Worm (Caenorhabditis elegans) whole organism, L4 larva: ENCODE measurements around the gene add-2.

Experiments
- D1046.2 ChIP-seq: fragments of 200-800 bp; sonication (Bioruptor generic); IDR thresholded peaks from 2 replicates; pipeline ENCODE4 v1.3.6; 2022; ENCODE audit warnings: missing genetic modification characterization, missing compliant biosample characterization
- F49E8.2 ChIP-seq: sonication (generic microtip); optimal IDR thresholded peaks from 2 replicates; lab custom pipeline; 2016; ENCODE audit warnings: missing compliant biosample characterization, mild to moderate bottlenecking, missing genetic modification characterization, borderline replicate concordance
- T20F7.1 ChIP-seq: fragments of 200-800 bp; sonication (Bioruptor generic); optimal IDR thresholded peaks from 2 replicates; lab custom pipeline; 2018; ENCODE audit warnings: mild to moderate bottlenecking, missing genetic modification characterization, missing compliant biosample characterization
- T26A8.4 ChIP-seq: fragments of 200-800 bp; sonication (Bioruptor generic); IDR thresholded peaks from 2 replicates; pipeline ENCODE4 v1.3.6; 2022; ENCODE audit warnings: missing genetic modification characterization, missing compliant biosample characterization
- ZK337.2 ChIP-seq: fragments of 200-800 bp; sonication (Bioruptor generic); IDR thresholded peaks from 2 replicates; pipeline ENCODE4 v1.3.6; 2022; ENCODE audit warnings: missing genetic modification reagents, missing genetic modification characterization, missing compliant biosample characterization
- aha-1 ChIP-seq: fragments of 150-350 bp; peaks from one replicate; lab custom pipeline; 2014; ENCODE audit warnings: missing biosample characterization, missing genetic modification characterization
- aly-2 ChIP-seq: sonication (generic microtip); optimal IDR thresholded peaks from 2 replicates; lab custom pipeline; 2018; ENCODE audit warnings: missing biosample characterization, missing genetic modification characterization
- ama-1 ChIP-seq: fragments of 150-350 bp; optimal IDR thresholded peaks from 2 replicates; lab custom pipeline; 2014; ENCODE audit warnings: inconsistent platforms, mixed read lengths
- arid-1 ChIP-seq: fragments of 200-800 bp; sonication (Bioruptor generic); conservative IDR thresholded peaks from 2 replicates; pipeline ENCODE4 v1.3.6; 2022; ENCODE audit warnings: missing genetic modification reagents, missing genetic modification characterization, missing compliant biosample characterization
- ceh-44 ChIP-seq: fragments of 200-800 bp; sonication (Bioruptor generic); IDR thresholded peaks from 2 replicates; pipeline ENCODE4 v1.3.6; 2022; ENCODE audit warnings: missing genetic modification reagents, missing genetic modification characterization, missing compliant biosample characterization
- ctbp-1 ChIP-seq: fragments of 200-800 bp; sonication (Bioruptor generic); IDR thresholded peaks from 2 replicates; pipeline ENCODE4 v1.3.6; 2022; ENCODE audit warnings: missing genetic modification reagents, missing genetic modification characterization, missing compliant biosample characterization
- daf-16 ChIP-seq, 3 experiments: sonication (generic microtip); optimal IDR thresholded peaks; 2 replicates each; lab custom pipeline; 2016 to 2017; ENCODE audit warnings: missing genetic modification characterization in 3 of 3, missing genetic modification reagents in 3 of 3, mild to moderate bottlenecking in 2 of 3, missing compliant biosample characterization in 2 of 3, missing biosample characterization in 1 of 3, moderate library complexity in 1 of 3
- daf-19 ChIP-seq: fragments of 200-800 bp; sonication (Bioruptor generic); conservative IDR thresholded peaks from 2 replicates; pipeline ENCODE4 v1.3.6; 2022; ENCODE audit warnings: missing genetic modification characterization, missing compliant biosample characterization
- dmd-8 ChIP-seq: fragments of 200-800 bp; sonication (Bioruptor generic); IDR thresholded peaks from 2 replicates; pipeline ENCODE4 v1.3.6; 2022; ENCODE audit warnings: missing genetic modification characterization, missing compliant biosample characterization
- dpl-1 ChIP-seq: fragments of 150-350 bp; optimal IDR thresholded peaks from 2 replicates; lab custom pipeline; 2014; ENCODE audit warnings: missing biosample characterization, missing genetic modification reagents, missing genetic modification characterization
- duxl-1 ChIP-seq: sonication (generic microtip); optimal IDR thresholded peaks from 2 replicates; lab custom pipeline; 2016; ENCODE audit warnings: mild to moderate bottlenecking, missing genetic modification characterization, moderate library complexity, missing compliant biosample characterization; ENCODE audit not compliant: poor library complexity
- dve-1 ChIP-seq: sonication (generic microtip); optimal IDR thresholded peaks from 2 replicates; lab custom pipeline; 2017; ENCODE audit warnings: antibody characterized with exemption, mild to moderate bottlenecking, missing genetic modification characterization, missing compliant biosample characterization; ENCODE audit not compliant: insufficient read depth
- fkh-10 ChIP-seq: fragments of 150-350 bp; optimal IDR thresholded peaks from 2 replicates; lab custom pipeline; 2014; ENCODE audit warnings: missing biosample characterization, missing genetic modification reagents, missing genetic modification characterization
- gei-8 ChIP-seq: fragments of 200-800 bp; sonication (Bioruptor generic); optimal IDR thresholded peaks from 2 replicates; lab custom pipeline; 2018; ENCODE audit warnings: mild to moderate bottlenecking, missing genetic modification characterization, missing compliant biosample characterization
- hif-1 ChIP-seq, 2 experiments: sonication (generic microtip); optimal IDR thresholded peaks; 2 replicates each; lab custom pipeline; 2016 to 2017; ENCODE audit warnings: missing compliant biosample characterization in 2 of 2, missing genetic modification characterization in 2 of 2, missing genetic modification reagents in 2 of 2, missing genotype in 2 of 2, mild to moderate bottlenecking in 1 of 2
- lin-13 ChIP-seq: fragments of 150-350 bp; optimal IDR thresholded peaks from 2 replicates; lab custom pipeline; 2014; ENCODE audit warnings: missing biosample characterization, missing genetic modification reagents, missing genetic modification characterization
- lin-15B ChIP-seq: fragments of 150-350 bp; sonication (generic microtip); optimal IDR thresholded peaks from 3 replicates; lab custom pipeline; 2014; ENCODE audit warnings: missing biosample characterization, missing genetic modification characterization
- lin-38 ChIP-seq: fragments of 200-800 bp; sonication (Bioruptor generic); IDR thresholded peaks from 2 replicates; pipeline ENCODE4 v1.3.6; 2022; ENCODE audit warnings: missing genetic modification reagents, missing genetic modification characterization, missing compliant biosample characterization
- lin-39 ChIP-seq: fragments of 150-350 bp; optimal IDR thresholded peaks from 2 replicates; lab custom pipeline; 2014; ENCODE audit warnings: missing biosample characterization, missing genetic modification reagents, missing genetic modification characterization
- lir-3 ChIP-seq: sonication (generic microtip); optimal IDR thresholded peaks from 2 replicates; lab custom pipeline; 2016; ENCODE audit warnings: mild to moderate bottlenecking, missing genetic modification characterization, missing compliant biosample characterization
- lsy-2 ChIP-seq, 2 experiments: fragments of 150-350 bp in 1 of 2; sonication (generic microtip) in 1 of 2; optimal IDR thresholded peaks; 2 replicates each; lab custom pipeline; 2014 to 2017; ENCODE audit warnings: missing biosample characterization in 2 of 2, missing genetic modification characterization in 2 of 2
- madf-9 ChIP-seq: fragments of 200-800 bp; sonication (Bioruptor generic); conservative IDR thresholded peaks from 2 replicates; pipeline ENCODE4 v1.3.6; 2022; ENCODE audit warnings: missing genetic modification reagents, missing genetic modification characterization, missing compliant biosample characterization
- mdl-1 ChIP-seq, 2 experiments: fragments of 150-350 bp in 1 of 2; sonication (generic microtip) in 1 of 2; optimal IDR thresholded peaks; 2 replicates each; lab custom pipeline; 2014 to 2017; ENCODE audit warnings: missing biosample characterization in 2 of 2, missing genetic modification characterization in 2 of 2
- mes-2 ChIP-seq: sonication (generic microtip); optimal IDR thresholded peaks from 2 replicates; lab custom pipeline; 2016; ENCODE audit warnings: missing genotype, mild to moderate bottlenecking, missing genetic modification characterization, missing compliant biosample characterization; ENCODE audit not compliant: poor library complexity, severe bottlenecking
- mxl-2 ChIP-seq: fragments of 200-800 bp; sonication (Bioruptor generic); conservative IDR thresholded peaks from 2 replicates; pipeline ENCODE4 v1.3.6; 2022; ENCODE audit warnings: missing genetic modification reagents, missing genetic modification characterization, missing compliant biosample characterization
- mxl-3 ChIP-seq: fragments of 200-800 bp; sonication (Bioruptor generic); optimal IDR thresholded peaks from 2 replicates; lab custom pipeline; 2018; ENCODE audit warnings: mild to moderate bottlenecking, missing genetic modification characterization, missing compliant biosample characterization
- nhr-102 ChIP-seq: sonication (generic microtip); optimal IDR thresholded peaks from 2 replicates; lab custom pipeline; 2016; ENCODE audit warnings: mild to moderate bottlenecking, missing genetic modification characterization, moderate library complexity, missing compliant biosample characterization
- nhr-25 ChIP-seq: sonication (generic microtip); optimal IDR thresholded peaks from 2 replicates; lab custom pipeline; 2017; ENCODE audit warnings: missing genetic modification characterization, mild to moderate bottlenecking, missing compliant biosample characterization, antibody characterized with exemption, moderate library complexity, borderline replicate concordance; ENCODE audit not compliant: insufficient read depth
- nhr-42 ChIP-seq: fragments of 200-800 bp; sonication (Bioruptor generic); IDR thresholded peaks from 2 replicates; pipeline ENCODE4 v1.3.6; 2022; ENCODE audit warnings: missing genetic modification characterization, missing compliant biosample characterization
- nhr-6 ChIP-seq: fragments of 150-350 bp; optimal IDR thresholded peaks from 2 replicates; lab custom pipeline; 2014; ENCODE audit warnings: missing biosample characterization, missing genetic modification characterization
- nhr-76 ChIP-seq: fragments of 150-350 bp; optimal IDR thresholded peaks from 2 replicates; lab custom pipeline; 2014; ENCODE audit warnings: missing biosample characterization, missing genetic modification characterization
- rbr-2 ChIP-seq: sonication (generic microtip); optimal IDR thresholded peaks from 2 replicates; lab custom pipeline; 2016; ENCODE audit warnings: missing genotype, missing genetic modification characterization, missing compliant biosample characterization
- snpc-4 ChIP-seq: fragments of 150-350 bp; optimal IDR thresholded peaks from 2 replicates; lab custom pipeline; 2014; ENCODE audit warnings: missing biosample characterization, missing genetic modification characterization
- tag-97 ChIP-seq: fragments of 200-800 bp; sonication (Bioruptor generic); IDR thresholded peaks from 2 replicates; pipeline ENCODE4 v1.3.6; 2022; ENCODE audit warnings: missing genetic modification characterization, missing compliant biosample characterization
- unc-39 ChIP-seq: sonication (generic microtip); optimal IDR thresholded peaks from 2 replicates; lab custom pipeline; 2017; ENCODE audit warnings: missing biosample characterization, missing genetic modification characterization
- unc-62 ChIP-seq, 3 experiments: fragments of 150-350 bp in 1 of 3; sonication (generic microtip); optimal IDR thresholded peaks in 2 of 3; peaks in 1 of 3; 1 replicate in 1 of 3; 2 replicates in 2 of 3; lab custom pipeline; 2014 to 2017; ENCODE audit warnings: missing biosample characterization in 3 of 3, missing genetic modification characterization in 3 of 3, missing genetic modification reagents in 3 of 3, missing genotype in 1 of 3
- ztf-11 ChIP-seq: fragments of 150-350 bp; optimal IDR thresholded peaks from 2 replicates; lab custom pipeline; 2014; ENCODE audit warnings: missing biosample characterization, missing genetic modification characterization

Gene add-2

ce11 chrV:11995862-11996261 is 17.3 kb downstream of the add-2 start, which contains the start of gene C52E4.12:
C52E4.12 (plus strand) TSS chrV:11996162.
- TF ChIP-seq dpl-1 (GFP tag; lab: Kevin White, UChicago) (no peak), madf-9 (no peak), nhr-102 (no peak), hif-1 (tag; optimal IDR thresholded peaks at IDR 0.05; lab: Kevin White, UChicago) (no peak), fkh-10 (no peak), tag-97 (GFP tag; lab: Robert Waterston, UW) (no peak), lin-15B (tag; lab: Kevin White, UChicago) (no peak), nhr-6 (tag; lab: Kevin White, UChicago) (no peak), mdl-1 (tag; optimal IDR thresholded peaks at IDR 0.05; lab: Kevin White, UChicago) (no peak), daf-19 (no peak), gei-8 (GFP tag; lab: Kevin White, UChicago) (no peak), F49E8.2 (tag; lab: Kevin White, UChicago) (no peak), ZK337.2 (GFP tag; lab: Robert Waterston, UW) (no peak), ztf-11 (tag; lab: Kevin White, UChicago) (no peak), nhr-25 (tag; lab: Kevin White, UChicago) (no peak), D1046.2 (GFP tag; lab: Robert Waterston, UW) (no peak), nhr-76 (tag; lab: Kevin White, UChicago) (no peak), unc-39 (tag; lab: Kevin White, UChicago) (no peak), nhr-42 (GFP tag; lab: Robert Waterston, UW) (no peak)

DNA sequence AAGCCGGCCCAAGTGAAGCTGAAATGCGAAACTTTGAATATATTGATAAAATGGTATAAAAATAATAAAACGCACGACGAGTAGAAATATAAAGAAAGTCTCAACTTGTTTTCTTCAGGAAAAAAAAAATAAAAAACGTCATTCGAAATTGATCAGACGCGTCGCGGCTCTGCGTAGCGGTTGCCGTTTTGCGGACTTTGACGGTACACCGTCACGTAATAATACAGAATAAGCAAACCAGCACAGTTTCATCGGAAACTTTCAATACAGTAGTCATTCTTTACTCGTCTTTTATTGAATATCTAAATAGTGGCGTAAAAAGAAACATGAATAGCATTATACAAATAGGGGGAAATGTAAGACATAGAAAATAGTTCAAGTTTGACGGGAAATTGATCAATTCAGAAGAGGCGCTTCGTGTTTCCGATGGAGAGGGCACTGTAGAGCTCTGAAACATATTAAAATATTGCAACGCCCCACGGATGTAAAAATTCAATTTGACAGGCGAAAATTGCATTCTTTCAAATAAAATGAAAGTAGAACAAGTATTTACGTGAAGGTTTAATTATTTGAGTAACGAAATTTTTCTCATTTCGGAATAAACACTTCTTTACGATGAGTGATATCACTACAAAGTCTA is 19.4 kb downstream of the add-2 start, which contains the start of the genes cyl-1 and C52E4.7:
Gene cyl-1, minus strand, starts transcription at position 18 of the 640 bp plus-strand sequence.
Gene C52E4.7, plus strand, starts transcription at position 590 of the 640 bp plus-strand sequence.
- TF ChIP-seq T20F7.1 (GFP tag; lab: Kevin White, UChicago) (no peak), dpl-1 (GFP tag; lab: Kevin White, UChicago) (peak; percentile 67), lin-38 (GFP tag; lab: Robert Waterston, UW) (peak; percentile 56), unc-62 (GFP tag; optimal IDR thresholded peaks at IDR 0.05 in 1 of 2; lab: Kevin White, UChicago) (peak in 1 of 2 experiments; percentile 58), unc-62 (tag; optimal IDR thresholded peaks at IDR 0.05; lab: Kevin White, UChicago) (no peak), aha-1 (peak; percentile 41), mes-2 (tag; lab: Kevin White, UChicago) (peak; percentile 73), nhr-6 (tag; lab: Kevin White, UChicago) (peak; percentile 94), lin-13 (GFP tag; lab: Kevin White, UChicago) (peak; percentile 53), arid-1 (GFP tag; lab: Robert Waterston, UW) (no peak), dmd-8 (GFP tag; lab: Robert Waterston, UW) (no peak), dve-1 (tag; lab: Kevin White, UChicago) (peak; percentile 39), rbr-2 (tag; lab: Kevin White, UChicago) (peak; percentile 45), T26A8.4 (GFP tag; lab: Robert Waterston, UW) (no peak), nhr-25 (tag; lab: Kevin White, UChicago) (peak; percentile 39), daf-16 (GFP tag; optimal IDR thresholded peaks at IDR 0.05; lab: Kevin White, UChicago) (no peak), daf-16 (tag; optimal IDR thresholded peaks at IDR 0.05; lab: Kevin White, UChicago) (peak; percentile 56), mxl-3 (GFP tag; lab: Kevin White, UChicago) (no peak), lsy-2 (tag; optimal IDR thresholded peaks at IDR 0.05; lab: Kevin White, UChicago) (peak in 1 of 2 experiments; percentile 72)

ce11 chrV:11990511-11991127 is 22.6 kb downstream of the add-2 start:
- TF ChIP-seq ctbp-1 (peak; percentile 65; the same call in 1 of the 2 replicates), lin-39 (tag; lab: Kevin White, UChicago) (no peak), dve-1 (tag; lab: Kevin White, UChicago) (peak; percentile 17), aly-2 (tag; lab: Kevin White, UChicago) (no peak), lir-3 (no peak), daf-19 (no peak), lsy-2 (tag; optimal IDR thresholded peaks at IDR 0.05; lab: Kevin White, UChicago) (no peak), daf-16 (GFP tag; optimal IDR thresholded peaks at IDR 0.05; lab: Kevin White, UChicago) (no peak), daf-16 (tag; optimal IDR thresholded peaks at IDR 0.05; lab: Kevin White, UChicago) (no peak), mxl-2 (no peak), ama-1 (peak; percentile 76), snpc-4 (no peak), ceh-44 (GFP tag; lab: Robert Waterston, UW) (no peak), madf-9 (no peak), rbr-2 (tag; lab: Kevin White, UChicago) (no peak), duxl-1 (tag; lab: Kevin White, UChicago) (no peak)
